Worm (Caenorhabditis elegans) whole organism, L4 larva: ENCODE results near the gene F26A1.19.

ENCODE experiments used
- D1046.2 ChIP-seq: fragments of 200-800 bp; sonication (Bioruptor generic); IDR thresholded peaks from 2 replicates; pipeline ENCODE4 v1.3.6; 2022; ENCODE audit warnings: missing genetic modification characterization, missing compliant biosample characterization
- F10B5.3 ChIP-seq: sonication (generic microtip); optimal IDR thresholded peaks from 2 replicates; lab custom pipeline; 2016; ENCODE audit warnings: mild to moderate bottlenecking, missing genetic modification characterization, missing compliant biosample characterization
- F44E2.7 ChIP-seq: fragments of 200-800 bp; sonication (Bioruptor generic); IDR thresholded peaks from 2 replicates; pipeline ENCODE4 v2.1.2; 2022; ENCODE audit warnings: missing genetic modification characterization, missing compliant biosample characterization
- F49E8.2 ChIP-seq: sonication (generic microtip); optimal IDR thresholded peaks from 2 replicates; lab custom pipeline; 2016; ENCODE audit warnings: missing compliant biosample characterization, mild to moderate bottlenecking, missing genetic modification characterization, borderline replicate concordance
- R02D3.7 ChIP-seq: fragments of 150-350 bp; sonication (generic microtip); optimal IDR thresholded peaks from 3 replicates; lab custom pipeline; 2014; ENCODE audit warnings: missing biosample characterization, missing genetic modification characterization
- T20F7.1 ChIP-seq: fragments of 200-800 bp; sonication (Bioruptor generic); optimal IDR thresholded peaks from 2 replicates; lab custom pipeline; 2018; ENCODE audit warnings: mild to moderate bottlenecking, missing genetic modification characterization, missing compliant biosample characterization
- T26A8.4 ChIP-seq: fragments of 200-800 bp; sonication (Bioruptor generic); IDR thresholded peaks from 2 replicates; pipeline ENCODE4 v1.3.6; 2022; ENCODE audit warnings: missing genetic modification characterization, missing compliant biosample characterization
- Y5F2A.4 ChIP-seq: fragments of 200-800 bp; sonication (Bioruptor generic); optimal IDR thresholded peaks from 2 replicates; lab custom pipeline; 2018; ENCODE audit warnings: mild to moderate bottlenecking, missing genetic modification characterization, missing compliant biosample characterization
- ZK546.5 ChIP-seq, 2 experiments: sonication (generic microtip); optimal IDR thresholded peaks; 2 replicates each; lab custom pipeline; 2017; ENCODE audit warnings: missing biosample characterization in 2 of 2, missing genetic modification characterization in 2 of 2
- ama-1 ChIP-seq: fragments of 150-350 bp; optimal IDR thresholded peaks from 2 replicates; lab custom pipeline; 2014; ENCODE audit warnings: inconsistent platforms, mixed read lengths
- ceh-28 ChIP-seq: fragments of 150-350 bp; optimal IDR thresholded peaks from 2 replicates; lab custom pipeline; 2014; ENCODE audit warnings: missing biosample characterization, missing genetic modification reagents, missing genetic modification characterization
- ceh-32 ChIP-seq: sonication (generic microtip); optimal IDR thresholded peaks from 2 replicates; lab custom pipeline; 2016; ENCODE audit warnings: mild to moderate bottlenecking, missing genetic modification characterization, missing compliant biosample characterization; ENCODE audit not compliant: poor library complexity
- ceh-44 ChIP-seq: fragments of 200-800 bp; sonication (Bioruptor generic); IDR thresholded peaks from 2 replicates; pipeline ENCODE4 v1.3.6; 2022; ENCODE audit warnings: missing genetic modification reagents, missing genetic modification characterization, missing compliant biosample characterization
- ceh-82 ChIP-seq: sonication (generic microtip); optimal IDR thresholded peaks from 2 replicates; lab custom pipeline; 2017; ENCODE audit warnings: missing biosample characterization, missing genetic modification characterization
- ces-1 ChIP-seq: fragments of 150-350 bp; sonication (generic microtip); optimal IDR thresholded peaks from 4 replicates; lab custom pipeline; 2014; ENCODE audit warnings: missing biosample characterization, missing genetic modification reagents, missing genetic modification characterization
- ctbp-1 ChIP-seq: fragments of 200-800 bp; sonication (Bioruptor generic); IDR thresholded peaks from 2 replicates; pipeline ENCODE4 v1.3.6; 2022; ENCODE audit warnings: missing genetic modification reagents, missing genetic modification characterization, missing compliant biosample characterization
- daf-12 ChIP-seq: fragments of 150-350 bp; optimal IDR thresholded peaks from 2 replicates; lab custom pipeline; 2014; ENCODE audit warnings: missing biosample characterization, missing genetic modification reagents, missing genetic modification characterization
- daf-8 ChIP-seq: fragments of 200-800 bp; sonication (Bioruptor generic); IDR thresholded peaks from 2 replicates; pipeline ENCODE4 v1.3.6; 2022; ENCODE audit warnings: missing genetic modification characterization, missing compliant biosample characterization
- dmd-8 ChIP-seq: fragments of 200-800 bp; sonication (Bioruptor generic); IDR thresholded peaks from 2 replicates; pipeline ENCODE4 v1.3.6; 2022; ENCODE audit warnings: missing genetic modification characterization, missing compliant biosample characterization
- dmd-9 ChIP-seq: fragments of 200-800 bp; sonication (Bioruptor generic); IDR thresholded peaks from 2 replicates; pipeline ENCODE4 v1.3.6; 2022; ENCODE audit warnings: missing genetic modification reagents, missing genetic modification characterization, missing compliant biosample characterization
- dpl-1 ChIP-seq: fragments of 150-350 bp; optimal IDR thresholded peaks from 2 replicates; lab custom pipeline; 2014; ENCODE audit warnings: missing biosample characterization, missing genetic modification reagents, missing genetic modification characterization
- duxl-1 ChIP-seq: sonication (generic microtip); optimal IDR thresholded peaks from 2 replicates; lab custom pipeline; 2016; ENCODE audit warnings: mild to moderate bottlenecking, missing genetic modification characterization, moderate library complexity, missing compliant biosample characterization; ENCODE audit not compliant: poor library complexity
- fos-1 ChIP-seq: fragments of 150-350 bp; optimal IDR thresholded peaks from 2 replicates; lab custom pipeline; 2014; ENCODE audit warnings: missing biosample characterization, missing genetic modification characterization
- gei-8 ChIP-seq: fragments of 200-800 bp; sonication (Bioruptor generic); optimal IDR thresholded peaks from 2 replicates; lab custom pipeline; 2018; ENCODE audit warnings: mild to moderate bottlenecking, missing genetic modification characterization, missing compliant biosample characterization
- hif-1 ChIP-seq, 2 experiments: sonication (generic microtip); optimal IDR thresholded peaks; 2 replicates each; lab custom pipeline; 2016 to 2017; ENCODE audit warnings: missing compliant biosample characterization in 2 of 2, missing genetic modification characterization in 2 of 2, missing genetic modification reagents in 2 of 2, missing genotype in 2 of 2, mild to moderate bottlenecking in 1 of 2
- lim-7 ChIP-seq: fragments of 200-800 bp; sonication (Bioruptor generic); IDR thresholded peaks from 2 replicates; pipeline ENCODE4 v1.3.6; 2022; ENCODE audit warnings: missing genetic modification characterization, missing compliant biosample characterization
- lin-13 ChIP-seq: fragments of 150-350 bp; optimal IDR thresholded peaks from 2 replicates; lab custom pipeline; 2014; ENCODE audit warnings: missing biosample characterization, missing genetic modification reagents, missing genetic modification characterization
- lin-29 ChIP-seq: fragments of 200-800 bp; sonication (Bioruptor generic); IDR thresholded peaks from 2 replicates; pipeline ENCODE4 v1.3.6; 2022; ENCODE audit warnings: missing genetic modification reagents, missing genetic modification characterization, missing compliant biosample characterization
- lin-38 ChIP-seq: fragments of 200-800 bp; sonication (Bioruptor generic); IDR thresholded peaks from 2 replicates; pipeline ENCODE4 v1.3.6; 2022; ENCODE audit warnings: missing genetic modification reagents, missing genetic modification characterization, missing compliant biosample characterization
- lin-39 ChIP-seq: fragments of 150-350 bp; optimal IDR thresholded peaks from 2 replicates; lab custom pipeline; 2014; ENCODE audit warnings: missing biosample characterization, missing genetic modification reagents, missing genetic modification characterization
- lir-3 ChIP-seq: sonication (generic microtip); optimal IDR thresholded peaks from 2 replicates; lab custom pipeline; 2016; ENCODE audit warnings: mild to moderate bottlenecking, missing genetic modification characterization, missing compliant biosample characterization
- lsy-2 ChIP-seq, 2 experiments: fragments of 150-350 bp in 1 of 2; sonication (generic microtip) in 1 of 2; optimal IDR thresholded peaks; 2 replicates each; lab custom pipeline; 2014 to 2017; ENCODE audit warnings: missing biosample characterization in 2 of 2, missing genetic modification characterization in 2 of 2
- madf-5 ChIP-seq, 2 experiments: fragments of 200-800 bp; sonication (Bioruptor generic); IDR thresholded peaks; 2 replicates each; pipeline ENCODE4 v1.3.6; 2022; ENCODE audit warnings: missing compliant biosample characterization in 2 of 2, missing genetic modification characterization in 2 of 2
- mdt-29 ChIP-seq: fragments of 200-800 bp; sonication (Bioruptor generic); IDR thresholded peaks from 2 replicates; pipeline ENCODE4 v1.3.6; 2022; ENCODE audit warnings: missing genetic modification reagents, missing genetic modification characterization, missing compliant biosample characterization
- nhr-10 ChIP-seq: fragments of 150-350 bp; optimal IDR thresholded peaks from 2 replicates; lab custom pipeline; 2014; ENCODE audit warnings: missing biosample characterization, missing genetic modification characterization
- nhr-11 ChIP-seq: fragments of 150-350 bp; optimal IDR thresholded peaks from 2 replicates; lab custom pipeline; 2014; ENCODE audit warnings: missing biosample characterization, missing genetic modification characterization
- nhr-41 ChIP-seq: fragments of 200-800 bp; sonication (Bioruptor generic); IDR thresholded peaks from 2 replicates; pipeline ENCODE4 v1.3.6; 2022; ENCODE audit warnings: missing genetic modification reagents, missing genetic modification characterization, missing compliant biosample characterization
- nhr-42 ChIP-seq: fragments of 200-800 bp; sonication (Bioruptor generic); IDR thresholded peaks from 2 replicates; pipeline ENCODE4 v1.3.6; 2022; ENCODE audit warnings: missing genetic modification characterization, missing compliant biosample characterization
- nhr-48 ChIP-seq: sonication (generic microtip); optimal IDR thresholded peaks from 2 replicates; lab custom pipeline; 2016; ENCODE audit warnings: mild to moderate bottlenecking, missing genetic modification characterization, missing compliant biosample characterization
- nhr-77 ChIP-seq: fragments of 150-350 bp; optimal IDR thresholded peaks from 2 replicates; lab custom pipeline; 2014; ENCODE audit warnings: missing biosample characterization, missing genetic modification characterization
- pha-4 ChIP-seq, 2 experiments: fragments of 150-350 bp in 1 of 2; fragments of 200-800 bp in 1 of 2; sonication (Bioruptor generic) in 1 of 2; IDR thresholded peaks in 1 of 2; optimal IDR thresholded peaks in 1 of 2; 2 replicates each; pipeline versions ENCODE4 v1.3.6 to Lab custom; 2014 to 2022; ENCODE audit warnings: missing genetic modification characterization in 2 of 2, missing genetic modification reagents in 2 of 2, missing biosample characterization in 1 of 2, missing compliant biosample characterization in 1 of 2
- php-3 ChIP-seq: fragments of 200-800 bp; sonication (Bioruptor generic); IDR thresholded peaks from 2 replicates; pipeline ENCODE4 v1.3.6; 2022; ENCODE audit warnings: missing genetic modification reagents, missing genetic modification characterization, missing compliant biosample characterization
- rbr-2 ChIP-seq: sonication (generic microtip); optimal IDR thresholded peaks from 2 replicates; lab custom pipeline; 2016; ENCODE audit warnings: missing genotype, missing genetic modification characterization, missing compliant biosample characterization
- saeg-2 ChIP-seq: fragments of 200-800 bp; sonication (Bioruptor generic); IDR thresholded peaks from 2 replicates; pipeline ENCODE4 v1.3.6; 2022; ENCODE audit warnings: missing genetic modification reagents, missing genetic modification characterization, missing compliant biosample characterization
- set-16 ChIP-seq: fragments of 200-800 bp; sonication (Bioruptor generic); IDR thresholded peaks from 2 replicates; pipeline ENCODE4 v1.3.6; 2022; ENCODE audit warnings: missing genetic modification reagents, missing genetic modification characterization, missing compliant biosample characterization
- skn-1 ChIP-seq: fragments of 150-350 bp; optimal IDR thresholded peaks from 2 replicates; lab custom pipeline; 2014; ENCODE audit warnings: missing biosample characterization, missing genetic modification characterization
- spr-3 ChIP-seq: fragments of 200-800 bp; sonication (Bioruptor generic); optimal IDR thresholded peaks from 2 replicates; lab custom pipeline; 2018; ENCODE audit warnings: mild to moderate bottlenecking, missing genetic modification characterization, missing compliant biosample characterization
- tag-97 ChIP-seq: fragments of 200-800 bp; sonication (Bioruptor generic); IDR thresholded peaks from 2 replicates; pipeline ENCODE4 v1.3.6; 2022; ENCODE audit warnings: missing genetic modification characterization, missing compliant biosample characterization
- unc-39 ChIP-seq: sonication (generic microtip); optimal IDR thresholded peaks from 2 replicates; lab custom pipeline; 2017; ENCODE audit warnings: missing biosample characterization, missing genetic modification characterization
- zag-1 ChIP-seq: fragments of 150-350 bp; optimal IDR thresholded peaks from 2 replicates; lab custom pipeline; 2014; ENCODE audit warnings: missing biosample characterization, missing genetic modification characterization
- zip-11 ChIP-seq: fragments of 200-800 bp; sonication (Bioruptor generic); IDR thresholded peaks from 2 replicates; pipeline ENCODE4 v1.3.6; 2022; ENCODE audit warnings: missing genetic modification characterization, missing compliant biosample characterization
- ztf-11 ChIP-seq: fragments of 150-350 bp; optimal IDR thresholded peaks from 2 replicates; lab custom pipeline; 2014; ENCODE audit warnings: missing biosample characterization, missing genetic modification characterization

The F26A1.19 gene

ce11 chrIII:4796039-4796438 is 41.5 kb upstream of the F26A1.19 start (continued):
- TF ChIP-seq saeg-2 (GFP tag; lab: Robert Waterston, UW) (no peak), rbr-2 (tag; lab: Kevin White, UChicago) (peak; percentile 75), T20F7.1 (no peak), dmd-9 (GFP tag; lab: Robert Waterston, UW) (no peak; the same call in 1 of the 2 replicates), ceh-32 (tag; lab: Kevin White, UChicago) (no peak), Y5F2A.4 (GFP tag; lab: Kevin White, UChicago) (no peak), ztf-11 (tag; lab: Kevin White, UChicago) (no peak), lin-39 (tag; lab: Kevin White, UChicago) (no peak), duxl-1 (tag; lab: Kevin White, UChicago) (peak; percentile 48), daf-12 (no peak), ctbp-1 (GFP tag; lab: Robert Waterston, UW) (peak; percentile 25; the same call in 1 of the 2 replicates), lin-13 (GFP tag; lab: Kevin White, UChicago) (no peak), lim-7 (GFP tag; lab: Robert Waterston, UW) (no peak), madf-5 (GFP tag; IDR thresholded peaks at IDR 0.05; lab: Robert Waterston, UW) (no peak), zip-11 (GFP tag; lab: Robert Waterston, UW) (no peak), dmd-8 (no peak), gei-8 (GFP tag; lab: Kevin White, UChicago) (no peak), T26A8.4 (GFP tag; lab: Robert Waterston, UW) (peak; percentile 67), nhr-11 (tag; lab: Kevin White, UChicago) (peak; percentile 13), F10B5.3 (peak; percentile 10), tag-97 (GFP tag; lab: Robert Waterston, UW) (no peak), lin-38 (peak; percentile 60), daf-8 (GFP tag; lab: Robert Waterston, UW) (no peak), zag-1 (tag; lab: Kevin White, UChicago) (no peak), ZK546.5 (tag; optimal IDR thresholded peaks at IDR 0.05; lab: Kevin White, UChicago) (no peak), lin-29 (no peak), php-3 (GFP tag; lab: Robert Waterston, UW) (no peak), fos-1 (tag; lab: Kevin White, UChicago) (peak; percentile 77), F44E2.7 (GFP tag; lab: Robert Waterston, UW) (no peak), nhr-42 (GFP tag; lab: Robert Waterston, UW) (no peak), skn-1 (tag; lab: Kevin White, UChicago) (no peak), set-16 (no peak), ceh-28 (tag; lab: Kevin White, UChicago) (peak; percentile 6), nhr-77 (tag; lab: Kevin White, UChicago) (peak; percentile 46), dpl-1 (GFP tag; lab: Kevin White, UChicago) (peak; percentile 62), ceh-82 (no peak), F49E8.2 (tag; lab: Kevin White, UChicago) (no peak), lsy-2 (tag; optimal IDR thresholded peaks at IDR 0.05; lab: Kevin White, UChicago) (peak; percentile 57 to 80), D1046.2 (GFP tag; lab: Robert Waterston, UW) (no peak), mdt-29 (peak; percentile 17; the same call in 1 of the 2 replicates), nhr-10 (no peak), pha-4 (GFP tag; IDR thresholded peaks at IDR 0.05; lab: Robert Waterston, UW) (0 out of 2 replicates have a peak, but pooled peaks have one; percentile 50), pha-4 (tag; optimal IDR thresholded peaks at IDR 0.05; lab: Kevin White, UChicago) (peak; percentile 64), unc-39 (tag; lab: Kevin White, UChicago) (no peak), nhr-48 (no peak), ceh-44 (GFP tag; lab: Robert Waterston, UW) (no peak), hif-1 (tag; optimal IDR thresholded peaks at IDR 0.05; lab: Kevin White, UChicago) (peak in 1 of 2 experiments; percentile 64), ces-1 (GFP tag; lab: Kevin White, UChicago) (no peak), spr-3 (GFP tag; lab: Kevin White, UChicago) (no peak), nhr-41 (GFP tag; lab: Robert Waterston, UW) (no peak), R02D3.7 (tag; lab: Kevin White, UChicago) (no peak), ama-1 (lab: Kevin White, UChicago) (peak; percentile 9), lir-3 (no peak)
